Worm (Caenorhabditis elegans): Measurements from ENCODE around the gene oac-3.

oac-3 gene

DNA sequence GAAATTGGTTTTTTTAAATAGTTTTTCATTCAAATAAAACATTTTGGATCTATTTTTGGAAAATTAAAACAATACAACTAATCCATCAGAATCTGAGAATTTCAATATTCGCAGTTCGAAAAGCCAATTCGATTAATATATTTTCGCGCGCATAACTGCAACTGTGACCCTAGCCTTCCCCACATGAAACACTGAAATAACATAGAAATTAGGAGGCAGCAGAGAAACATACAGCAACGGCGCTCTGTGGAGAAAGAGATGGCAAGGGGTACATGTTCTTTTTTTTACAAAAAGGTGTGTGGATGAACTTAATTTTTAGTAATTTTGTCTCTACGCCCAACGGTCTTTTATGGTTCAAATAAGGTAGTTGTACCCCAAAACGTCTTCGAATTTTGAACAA is 19.1 kb upstream of the oac-3 start:
- no peak for TF ChIP-seq W03F9.2 (tag; optimal IDR thresholded peaks at IDR 0.05)
- TF ChIP-seq him-1 (tag; optimal IDR thresholded peaks at IDR 0.05): no peak
- TF ChIP-seq dao-5 (tag; optimal IDR thresholded peaks at IDR 0.05): no peak

ce11 chrV:13880607-13881006 is 18.7 kb upstream of the oac-3 start, which contains the start of gene T22G5.3:
Gene T22G5.3 (plus strand): TSS chrV:13880907.
- no peak for TF ChIP-seq dao-5 (tag; optimal IDR thresholded peaks at IDR 0.05)
- TF ChIP-seq W03F9.2 (tag; optimal IDR thresholded peaks at IDR 0.05): no peak
- TF ChIP-seq him-1 (tag; optimal IDR thresholded peaks at IDR 0.05): no peak

DNA sequence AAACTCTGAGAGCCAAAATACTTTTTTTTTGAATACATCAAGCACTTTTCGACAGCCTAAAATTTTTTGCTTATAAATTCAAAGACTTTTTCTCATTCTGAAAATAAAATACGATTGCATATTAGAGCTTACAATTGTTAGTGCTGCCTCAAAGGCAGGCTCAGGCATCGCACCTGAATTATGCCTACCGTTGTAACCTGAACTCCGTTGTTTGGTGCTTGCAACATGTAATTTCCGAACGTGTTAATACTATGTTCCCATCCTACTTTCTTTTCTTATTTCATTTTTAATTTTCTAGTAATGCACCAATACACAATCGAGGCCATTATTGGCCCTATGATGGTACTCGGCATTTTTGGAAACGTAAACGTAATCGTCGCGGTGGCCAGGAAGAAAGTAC is 12.0 kb upstream of the oac-3 start, which contains the start of gene srsx-19:
TSS of gene srsx-19 (plus strand) at position 301 of the 400 bp plus-strand sequence.
- TF ChIP-seq W03F9.2 (tag; optimal IDR thresholded peaks at IDR 0.05): no peak
- TF ChIP-seq dao-5 (tag; optimal IDR thresholded peaks at IDR 0.05): no peak
- TF ChIP-seq him-1 (tag; optimal IDR thresholded peaks at IDR 0.05): no peak

DNA sequence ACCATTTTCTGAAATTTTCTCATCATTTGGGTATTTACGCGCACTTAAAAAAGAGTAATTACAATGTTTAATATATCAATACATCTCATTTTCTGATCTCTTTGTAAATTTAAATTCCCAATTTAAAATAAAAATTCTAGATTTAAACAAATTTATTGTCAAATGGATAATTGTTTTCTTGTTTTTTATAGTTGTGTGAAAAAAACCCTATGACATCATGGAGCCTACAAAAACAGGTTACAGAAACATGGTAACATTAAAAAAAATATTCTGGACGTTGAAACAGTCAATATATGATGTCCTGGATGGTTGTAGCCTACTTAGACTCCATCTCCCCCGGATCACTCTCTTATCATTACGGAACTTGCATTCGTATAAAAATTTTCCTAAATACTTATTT is 9.8 kb upstream of the oac-3 start, which contains the start of gene spp-12:
TSS of gene spp-12 (plus strand) at position 301 of the 400 bp plus-strand sequence.
- no peak for TF ChIP-seq dao-5 (tag; optimal IDR thresholded peaks at IDR 0.05)
- TF ChIP-seq him-1 (tag; optimal IDR thresholded peaks at IDR 0.05): no peak
- no peak for TF ChIP-seq W03F9.2 (tag; optimal IDR thresholded peaks at IDR 0.05)

DNA sequence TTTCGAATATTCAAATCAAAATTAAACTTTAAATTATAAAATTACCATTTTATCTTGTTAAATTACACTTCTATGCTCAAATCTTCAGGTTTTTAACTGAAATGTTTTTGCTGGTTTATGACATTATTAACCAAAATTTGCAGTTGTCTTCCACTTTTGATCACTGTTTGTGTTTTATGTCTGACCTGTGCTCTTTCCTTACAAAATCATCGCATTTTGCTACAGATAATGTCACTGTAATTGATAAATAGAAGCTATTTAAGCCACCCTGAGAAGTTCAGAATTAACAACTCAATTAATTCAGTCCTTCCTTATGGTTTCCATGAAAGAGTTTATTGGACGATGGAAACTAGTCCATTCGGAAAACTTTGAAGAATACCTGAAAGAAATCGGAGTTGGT is 8.8 kb upstream of the oac-3 start, which contains the start of gene lbp-8:
TSS of gene lbp-8 (plus strand) at position 301 of the 400 bp plus-strand sequence.
- no peak for TF ChIP-seq dao-5 (tag; optimal IDR thresholded peaks at IDR 0.05)
- no peak for TF ChIP-seq W03F9.2 (tag; optimal IDR thresholded peaks at IDR 0.05)
- TF ChIP-seq him-1 (tag; optimal IDR thresholded peaks at IDR 0.05): no peak

- TF ChIP-seq him-1 (tag; optimal IDR thresholded peaks at IDR 0.05) (no peak), W03F9.2 (tag; optimal IDR thresholded peaks at IDR 0.05) (peak; percentile 12), dao-5 (tag; optimal IDR thresholded peaks at IDR 0.05) (no peak)
These were observed 7.8 kb upstream of the oac-3 start for ce11 chrV:13891489-13891888.

- no peak for TF ChIP-seq him-1 (tag; optimal IDR thresholded peaks at IDR 0.05)
- no peak for TF ChIP-seq dao-5 (tag; optimal IDR thresholded peaks at IDR 0.05)
- no peak for TF ChIP-seq W03F9.2 (tag; optimal IDR thresholded peaks at IDR 0.05)
These were observed 6.6 kb upstream of the oac-3 start, which contains the start of gene sptl-3 for ce11 chrV:13892457-13893375. Gene sptl-3 (plus strand): TSS chrV:13893325.

- TF ChIP-seq dao-5 (tag; optimal IDR thresholded peaks at IDR 0.05) (no peak), him-1 (tag; optimal IDR thresholded peaks at IDR 0.05) (no peak), W03F9.2 (tag; optimal IDR thresholded peaks at IDR 0.05) (no peak)
These were observed 5.7 kb upstream of the oac-3 start for ce11 chrV:13893583-13893982.

DNA sequence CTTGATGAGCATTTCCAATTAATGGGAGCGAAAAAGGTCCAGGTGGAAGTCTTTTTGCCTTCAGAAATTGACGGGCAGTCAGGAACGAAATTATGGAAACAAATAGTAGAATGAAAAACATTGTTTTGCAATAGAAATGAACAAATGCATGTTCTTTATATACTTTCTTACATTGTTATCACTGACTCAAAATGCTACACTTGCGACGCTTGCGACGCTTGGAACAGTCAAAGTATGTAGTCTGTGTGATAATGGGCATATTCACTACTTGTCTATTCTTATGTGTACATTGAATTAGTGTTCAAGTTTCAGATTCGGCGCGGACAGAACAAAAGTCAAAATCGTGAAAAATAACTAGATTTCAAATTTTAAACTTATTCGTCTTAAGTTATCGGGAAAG is 957 bp upstream of the oac-3 start, which contains the start of gene cyp-35C1:
TSS of gene cyp-35C1 (minus strand) at position 132 of the 400 bp plus-strand sequence.
- TF ChIP-seq dao-5 (tag; optimal IDR thresholded peaks at IDR 0.05) (no peak), W03F9.2 (tag; optimal IDR thresholded peaks at IDR 0.05) (no peak), him-1 (tag; optimal IDR thresholded peaks at IDR 0.05) (no peak)

- TF ChIP-seq dao-5 (tag; optimal IDR thresholded peaks at IDR 0.05): no peak
- TF ChIP-seq W03F9.2 (tag; optimal IDR thresholded peaks at IDR 0.05): no peak
- TF ChIP-seq him-1 (tag; optimal IDR thresholded peaks at IDR 0.05): no peak
These were observed 3.2 kb downstream of the oac-3 start, which contains the start of gene C06B3.1 for ce11 chrV:13902495-13902894. Gene C06B3.1 (plus strand): TSS chrV:13902795.

ce11 chrV:13904446-13904845 is 5.1 kb downstream of the oac-3 start, which contains the start of gene stdh-3:
Gene stdh-3 (plus strand): TSS chrV:13904611.
- TF ChIP-seq dao-5 (tag; optimal IDR thresholded peaks at IDR 0.05) (no peak), W03F9.2 (tag; optimal IDR thresholded peaks at IDR 0.05) (no peak), him-1 (tag; optimal IDR thresholded peaks at IDR 0.05) (no peak)

DNA sequence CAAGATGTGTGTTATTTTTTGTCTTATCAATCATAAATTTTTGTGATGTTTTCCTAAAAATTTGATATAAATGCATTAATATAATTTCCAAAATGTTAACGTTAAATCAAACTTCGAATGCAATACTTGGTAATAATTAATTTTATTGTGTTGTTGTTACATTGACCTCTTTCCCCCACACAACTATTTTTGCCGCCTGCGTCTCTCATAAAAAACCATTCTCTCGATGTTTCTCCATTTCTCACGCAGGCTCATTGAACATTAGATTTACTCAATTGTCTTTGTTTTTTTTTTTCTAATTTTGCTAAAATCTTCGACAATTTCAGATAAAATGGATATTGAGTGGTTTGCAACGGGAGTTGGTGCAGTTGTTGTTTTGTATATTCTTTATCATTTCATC is 6.9 kb downstream of the oac-3 start, which contains the start of gene stdh-1:
TSS of gene stdh-1 (plus strand) at position 327 of the 400 bp plus-strand sequence.
- TF ChIP-seq dao-5 (tag; optimal IDR thresholded peaks at IDR 0.05): no peak
- no peak for TF ChIP-seq him-1 (tag; optimal IDR thresholded peaks at IDR 0.05)
- TF ChIP-seq W03F9.2 (tag; optimal IDR thresholded peaks at IDR 0.05): no peak

DNA sequence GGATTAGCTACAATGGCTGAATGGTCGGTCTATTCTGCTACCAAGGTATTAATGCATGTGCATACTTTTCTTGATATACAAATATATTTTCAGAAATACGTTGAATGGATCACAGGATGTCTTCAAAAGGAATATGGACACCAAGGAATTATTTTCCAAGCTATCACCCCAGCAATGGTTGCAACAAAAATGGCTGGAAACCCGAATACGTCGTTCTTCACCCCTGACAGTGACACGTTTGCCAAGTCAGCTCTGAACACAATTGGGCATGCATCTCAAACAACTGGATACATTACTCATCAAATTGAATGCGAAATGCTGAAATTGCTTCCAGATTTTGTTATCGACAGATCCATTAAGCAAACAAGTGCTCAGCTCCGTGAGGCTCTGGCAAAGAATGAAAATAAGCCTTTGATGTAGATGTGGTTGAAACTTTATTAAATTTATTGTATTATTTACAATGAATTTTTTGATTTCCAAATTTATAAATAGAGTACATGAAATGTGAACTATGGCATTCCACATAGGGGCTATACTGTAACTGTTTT is 8.3 kb downstream of the oac-3 start:
- TF ChIP-seq W03F9.2 (tag; optimal IDR thresholded peaks at IDR 0.05): no peak
- TF ChIP-seq him-1 (tag; optimal IDR thresholded peaks at IDR 0.05): no peak
- TF ChIP-seq dao-5 (tag; optimal IDR thresholded peaks at IDR 0.05): no peak
